Fruit fly (Drosophila melanogaster) whole organism: ENCODE data around the gene B4.

Experiments used
- Dll ChIP-seq: fragments of >200 bp; optimal IDR thresholded peaks from 2 replicates; lab custom pipeline; 2017
- pan ChIP-seq: fragments of >200 bp; optimal IDR thresholded peaks from 2 replicates; lab custom pipeline; 2017
- usp ChIP-seq: fragments of >200 bp; optimal IDR thresholded peaks from 2 replicates; lab custom pipeline; 2017; ENCODE audit warnings: missing biosample characterization, missing genetic modification characterization, mixed read lengths

DNA sequence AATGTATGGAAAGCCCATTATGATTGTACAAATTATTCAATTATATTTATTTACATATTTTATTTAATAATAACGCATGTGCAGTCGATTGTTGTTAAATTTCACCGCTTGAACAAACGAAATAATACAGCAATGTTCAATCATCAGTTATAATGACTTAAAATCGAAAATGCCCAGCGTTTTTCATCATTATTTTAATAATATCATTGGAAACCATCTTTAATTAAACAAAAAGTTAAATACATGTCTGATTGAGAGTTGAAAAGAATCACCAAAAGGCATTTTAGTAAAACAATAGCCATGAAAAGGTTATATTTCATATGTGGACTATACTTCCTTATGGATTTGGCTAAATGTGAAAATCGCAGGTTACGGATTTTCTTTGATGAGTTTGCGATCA is 20.4 kb downstream of the B4 start, which contains the start of gene CG33641:
- no peak for TF ChIP-seq usp (GFP tag; lab: Kevin White, UChicago)
- no peak for TF ChIP-seq Dll (lab: Kevin White, UChicago)
- no peak for TF ChIP-seq pan (lab: Kevin White, UChicago)
